Worm (Caenorhabditis elegans) whole organism, midembryonic: Measurements from ENCODE around the gene cthd-1.

Experiments
- T22C8.4 ChIP-seq: fragments of 200-800 bp; sonication (Bioruptor generic); IDR thresholded peaks from 2 replicates; pipeline ENCODE4 v1.3.6; 2022; ENCODE audit warnings: missing genetic modification characterization, missing compliant biosample characterization
- cog-1 ChIP-seq: sonication (generic microtip); optimal IDR thresholded peaks from 2 replicates; lab custom pipeline; 2016; ENCODE audit warnings: missing genetic modification characterization, missing compliant biosample characterization
- flt-1 ChIP-seq: fragments of 200-800 bp; sonication (Bioruptor generic); IDR thresholded peaks from 2 replicates; pipeline ENCODE4 v1.3.6; 2022; ENCODE audit warnings: missing genetic modification characterization, missing compliant biosample characterization
- klf-2 ChIP-seq: fragments of 200-800 bp; sonication (Bioruptor generic); conservative IDR thresholded peaks from 2 replicates; pipeline ENCODE4 v1.3.6; 2022; ENCODE audit warnings: missing genetic modification reagents, missing genetic modification characterization, missing compliant biosample characterization
- med-1 ChIP-seq: sonication (generic microtip); optimal IDR thresholded peaks from 2 replicates; lab custom pipeline; 2017; ENCODE audit warnings: missing genetic modification characterization, mild to moderate bottlenecking, missing compliant biosample characterization, antibody characterized with exemption, missing genetic modification reagents; ENCODE audit not compliant: insufficient read depth
- ref-1 ChIP-seq: fragments of 200-800 bp; sonication (Bioruptor generic); conservative IDR thresholded peaks from 2 replicates; pipeline ENCODE4 v1.3.6; 2022; ENCODE audit warnings: missing genetic modification reagents, missing genetic modification characterization, missing compliant biosample characterization
- tab-1 ChIP-seq: fragments of 200-800 bp; sonication (Bioruptor generic); IDR thresholded peaks from 2 replicates; pipeline ENCODE4 v1.3.6; 2022; ENCODE audit warnings: missing genetic modification characterization, missing compliant biosample characterization
- ztf-23 ChIP-seq: fragments of 200-800 bp; sonication (Bioruptor generic); IDR thresholded peaks from 2 replicates; pipeline ENCODE4 v1.3.6; 2022; ENCODE audit warnings: missing genetic modification reagents, missing genetic modification characterization, missing compliant biosample characterization
- ztf-29 ChIP-seq: fragments of 200-800 bp; sonication (Bioruptor generic); IDR thresholded peaks from 2 replicates; pipeline ENCODE4 v1.3.6; 2022; ENCODE audit warnings: missing genetic modification reagents, missing genetic modification characterization, missing compliant biosample characterization

Gene cthd-1

DNA sequence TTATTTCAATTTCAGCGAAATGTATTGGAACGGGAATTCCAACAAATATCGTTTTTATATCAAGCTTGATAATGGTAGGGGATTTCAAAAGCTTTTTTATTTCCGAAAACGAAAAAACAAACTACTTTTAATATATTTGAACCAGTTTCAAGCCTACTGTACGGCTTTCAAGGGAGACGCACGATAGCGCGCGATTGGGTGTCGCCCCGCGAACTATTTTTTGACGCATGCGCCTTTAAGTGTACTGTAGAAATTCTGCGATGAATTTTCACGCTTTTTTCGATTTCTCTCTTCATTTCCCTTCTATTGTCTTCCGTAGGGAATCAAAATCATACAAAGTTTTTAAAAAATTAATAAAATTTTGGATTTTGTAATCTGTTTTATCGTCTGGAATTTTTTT, 25.5 kb downstream of the cthd-1 start:
- TF ChIP-seq ref-1 (GFP tag; lab: Robert Waterston, UW): no peak
- TF ChIP-seq flt-1 (GFP tag; lab: Robert Waterston, UW): no peak
- TF ChIP-seq med-1 (GFP tag; lab: Kevin White, UChicago): no peak
- TF ChIP-seq T22C8.4 (GFP tag; lab: Robert Waterston, UW): no peak
- no peak for TF ChIP-seq klf-2 (GFP tag; lab: Robert Waterston, UW)
- no peak for TF ChIP-seq tab-1 (GFP tag; lab: Robert Waterston, UW)
- TF ChIP-seq cog-1: no peak
- TF ChIP-seq ztf-29 (GFP tag; lab: Robert Waterston, UW): no peak
- TF ChIP-seq ztf-23: no peak

DNA sequence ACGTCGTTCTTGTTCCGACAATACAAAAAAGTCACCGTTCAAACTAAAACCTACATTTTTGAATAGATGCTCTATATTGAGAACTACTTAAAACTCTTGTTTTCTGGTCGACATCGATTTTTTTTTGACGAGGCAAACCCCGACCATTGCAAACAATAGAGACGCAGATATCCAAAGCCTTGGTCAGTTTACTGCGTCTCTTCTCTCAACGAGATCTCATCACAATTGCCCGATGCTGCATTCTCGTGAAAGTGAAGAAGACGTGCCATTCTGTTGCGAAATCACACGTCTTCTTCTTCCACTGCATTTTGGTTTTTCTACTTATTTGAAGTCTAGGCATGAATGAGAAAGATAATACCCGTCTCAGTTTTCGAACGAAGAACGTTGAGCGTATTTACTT, 26.3 kb downstream of the cthd-1 start:
- TF ChIP-seq ref-1 (GFP tag; lab: Robert Waterston, UW) (no peak), flt-1 (GFP tag; lab: Robert Waterston, UW) (no peak), T22C8.4 (GFP tag; lab: Robert Waterston, UW) (peak; percentile 41; the same call in 1 of the 2 replicates), cog-1 (peak; percentile 8), ztf-29 (GFP tag; lab: Robert Waterston, UW) (no peak), med-1 (GFP tag; lab: Kevin White, UChicago) (no peak)

DNA sequence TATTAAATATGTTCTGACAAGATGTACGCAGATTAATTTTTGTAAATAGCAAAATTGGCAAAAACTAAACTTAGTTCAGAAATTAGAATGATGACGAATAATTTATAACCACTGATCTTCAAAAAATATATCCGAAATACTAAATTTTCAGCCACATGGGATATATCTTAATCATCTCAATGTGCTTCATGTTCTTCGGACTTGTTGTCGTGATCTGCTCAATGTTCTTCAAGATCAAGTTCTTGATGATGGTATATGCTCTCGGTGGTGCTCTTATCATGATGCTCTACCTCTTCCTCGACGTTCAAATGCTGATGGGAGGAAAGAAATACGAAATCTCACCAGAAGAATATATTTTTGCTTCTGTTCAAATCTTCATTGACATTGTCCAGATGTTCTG, 28.5 kb downstream of the cthd-1 start:
- no peak for TF ChIP-seq ztf-29 (GFP tag; lab: Robert Waterston, UW)
- TF ChIP-seq ref-1 (GFP tag; lab: Robert Waterston, UW): no peak
- TF ChIP-seq med-1 (GFP tag; lab: Kevin White, UChicago): no peak
- no peak for TF ChIP-seq flt-1 (GFP tag; lab: Robert Waterston, UW)
- TF ChIP-seq cog-1: no peak
- no peak for TF ChIP-seq T22C8.4 (GFP tag; lab: Robert Waterston, UW)
- TF ChIP-seq tab-1 (GFP tag; lab: Robert Waterston, UW): no peak
- TF ChIP-seq klf-2 (GFP tag; lab: Robert Waterston, UW): no peak
- TF ChIP-seq ztf-23: no peak

- TF ChIP-seq med-1 (GFP tag; lab: Kevin White, UChicago): no peak
- no peak for TF ChIP-seq klf-2 (GFP tag; lab: Robert Waterston, UW)
- TF ChIP-seq flt-1 (GFP tag; lab: Robert Waterston, UW): no peak
- TF ChIP-seq ref-1 (GFP tag; lab: Robert Waterston, UW): no peak
- no peak for TF ChIP-seq T22C8.4 (GFP tag; lab: Robert Waterston, UW)
- no peak for TF ChIP-seq tab-1 (GFP tag; lab: Robert Waterston, UW)
- TF ChIP-seq ztf-23: no peak
Measured at ce11 chrV:9709747-9710146, 31.7 kb downstream of the cthd-1 start, which contains the start of gene tag-120. TSS of gene tag-120 (minus strand) at chrV:9709814.

- TF ChIP-seq tab-1 (GFP tag; lab: Robert Waterston, UW) (no peak), klf-2 (GFP tag; lab: Robert Waterston, UW) (no peak), flt-1 (GFP tag; lab: Robert Waterston, UW) (no peak), ztf-29 (GFP tag; lab: Robert Waterston, UW) (no peak), med-1 (GFP tag; lab: Kevin White, UChicago) (no peak), ztf-23 (no peak), ref-1 (GFP tag; lab: Robert Waterston, UW) (no peak), cog-1 (no peak), T22C8.4 (GFP tag; lab: Robert Waterston, UW) (no peak)
Measured at ce11 chrV:9711174-9711573, 33.1 kb downstream of the cthd-1 start.

- TF ChIP-seq T22C8.4 (GFP tag; lab: Robert Waterston, UW) (no peak), med-1 (GFP tag; lab: Kevin White, UChicago) (no peak), ztf-23 (no peak), tab-1 (GFP tag; lab: Robert Waterston, UW) (no peak), flt-1 (GFP tag; lab: Robert Waterston, UW) (no peak), ztf-29 (GFP tag; lab: Robert Waterston, UW) (no peak), klf-2 (GFP tag; lab: Robert Waterston, UW) (no peak)
Measured at ce11 chrV:9712418-9713173, 34.5 kb downstream of the cthd-1 start.

ce11 chrV:9713532-9713931, 35.5 kb downstream of the cthd-1 start, which contains the start of gene F40F9.10:
TSS of gene F40F9.10 (minus strand) at chrV:9713632.
- no peak for TF ChIP-seq klf-2 (GFP tag; lab: Robert Waterston, UW)
- no peak for TF ChIP-seq cog-1
- TF ChIP-seq ztf-29 (GFP tag; lab: Robert Waterston, UW): no peak
- TF ChIP-seq flt-1 (GFP tag; lab: Robert Waterston, UW): no peak
- no peak for TF ChIP-seq tab-1 (GFP tag; lab: Robert Waterston, UW)
- TF ChIP-seq med-1 (GFP tag; lab: Kevin White, UChicago): no peak
- TF ChIP-seq ref-1 (GFP tag; lab: Robert Waterston, UW): no peak
- no peak for TF ChIP-seq ztf-23
- TF ChIP-seq T22C8.4 (GFP tag; lab: Robert Waterston, UW): no peak

DNA sequence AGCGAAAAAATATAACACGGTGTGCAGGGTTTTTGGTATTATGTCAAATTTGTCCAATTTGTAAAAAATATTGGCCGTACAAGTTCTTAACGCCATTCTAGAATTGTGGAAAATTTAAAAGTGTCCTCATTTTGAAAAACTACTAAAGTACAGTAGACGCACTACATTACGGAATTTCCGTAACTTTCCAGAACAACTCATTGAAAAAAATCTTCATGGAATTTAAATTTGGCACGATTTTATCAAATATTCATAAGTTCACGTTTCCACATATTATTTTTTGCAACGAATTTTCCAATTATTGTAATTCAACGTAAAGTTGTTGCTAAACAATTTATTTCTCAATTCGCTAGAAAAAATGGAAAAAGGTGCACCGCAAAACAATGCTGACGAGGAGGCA, 36.8 kb downstream of the cthd-1 start, which contains the start of gene F40F9.3:
Gene F40F9.3 (plus strand): TSS at position 301 of the 400 bp plus-strand sequence.
- no peak for TF ChIP-seq med-1 (GFP tag; lab: Kevin White, UChicago)
- no peak for TF ChIP-seq ref-1 (GFP tag; lab: Robert Waterston, UW)
- no peak for TF ChIP-seq ztf-29 (GFP tag; lab: Robert Waterston, UW)
- TF ChIP-seq tab-1 (GFP tag; lab: Robert Waterston, UW): no peak
- TF ChIP-seq ztf-23: no peak
- no peak for TF ChIP-seq flt-1 (GFP tag; lab: Robert Waterston, UW)
- TF ChIP-seq T22C8.4 (GFP tag; lab: Robert Waterston, UW): no peak
- TF ChIP-seq cog-1: no peak
- TF ChIP-seq klf-2 (GFP tag; lab: Robert Waterston, UW): no peak

- TF ChIP-seq flt-1 (GFP tag; lab: Robert Waterston, UW) (no peak), ztf-23 (no peak), ztf-29 (GFP tag; lab: Robert Waterston, UW) (no peak), klf-2 (GFP tag; lab: Robert Waterston, UW) (no peak), tab-1 (GFP tag; lab: Robert Waterston, UW) (no peak), cog-1 (no peak), T22C8.4 (GFP tag; lab: Robert Waterston, UW) (no peak), ref-1 (GFP tag; lab: Robert Waterston, UW) (no peak), med-1 (GFP tag; lab: Kevin White, UChicago) (no peak)
Measured at ce11 chrV:9716397-9716796, 38.3 kb downstream of the cthd-1 start, which contains the start of gene str-188. TSS of gene str-188 (plus strand) at chrV:9716697.
